Fruit fly (Drosophila melanogaster) whole organism: Measurements from ENCODE around the gene CG6154.

Source experiments
- EcR ChIP-seq, 2 experiments: fragments of >200 bp; optimal IDR thresholded peaks; 2 replicates each; lab custom pipeline; 2017; ENCODE audit warnings: missing biosample characterization in 2 of 2, missing genetic modification characterization in 2 of 2, missing genetic modification reagents in 2 of 2
- psq ChIP-seq: fragments of >200 bp; optimal IDR thresholded peaks from 2 replicates; lab custom pipeline; 2017

CG6154 gene

DNA sequence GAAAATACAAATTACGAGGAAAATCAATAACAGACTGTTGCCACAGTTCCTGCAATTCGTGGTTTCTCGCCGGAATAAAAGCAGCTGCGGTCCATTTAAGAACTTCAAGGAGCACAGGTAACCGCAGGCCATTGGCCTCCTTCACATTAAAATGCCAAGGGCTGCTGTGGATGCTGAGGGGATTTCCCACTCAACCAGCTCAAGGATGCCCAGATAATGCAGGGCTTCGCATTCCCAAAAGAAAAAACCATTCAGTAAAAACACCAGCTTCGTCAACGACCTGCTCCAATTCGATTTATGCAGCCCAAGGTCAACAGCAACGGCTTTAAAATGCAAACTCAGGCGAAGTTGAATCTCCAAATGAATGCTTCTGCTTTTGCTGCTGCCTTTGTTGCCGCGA lies 56.4 kb downstream of the CG6154 start:
- TF ChIP-seq psq (lab: Kevin White, UChicago) = no peak
- TF ChIP-seq EcR (GFP tag; optimal IDR thresholded peaks at IDR 0.05; lab: Kevin White, UChicago) = peak in 1 of 2 experiments; percentile 20
